Fruit fly (Drosophila melanogaster): ENCODE results near the gene fh.

The fh gene

DNA sequence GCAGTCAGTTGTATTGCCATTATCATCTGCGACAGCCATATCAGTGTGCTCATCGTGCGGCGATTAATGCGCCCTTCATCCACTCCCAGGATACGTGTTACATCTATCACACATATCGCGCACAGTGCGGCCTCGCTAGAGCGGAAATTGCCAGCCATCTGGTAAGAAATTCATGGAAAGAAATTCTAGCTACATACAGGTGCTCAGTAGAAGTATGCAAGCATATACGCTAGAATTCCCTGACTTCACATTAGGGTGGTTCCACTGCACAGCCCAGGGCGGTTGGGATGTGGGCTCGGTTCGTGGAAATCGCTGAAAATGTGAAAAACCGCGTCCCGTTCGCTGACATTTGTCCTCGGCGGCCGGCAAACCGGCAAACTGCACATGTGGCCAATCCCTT, 7.7 kb downstream of the fh start (continued):
- TF ChIP-seq vvl (GFP tag; IDR thresholded peaks at IDR 0.05) (peak; percentile 90), Spps (tag; optimal IDR thresholded peaks at IDR 0.05) (peak; percentile 31), tgo (GFP tag; IDR thresholded peaks at IDR 0.05) (peak; percentile 80), HLH3B (GFP tag; IDR thresholded peaks at IDR 0.05) (peak; percentile 88), CG17186 (GFP tag; optimal IDR thresholded peaks at IDR 0.05) (no peak), CG1233 (GFP tag; optimal IDR thresholded peaks at IDR 0.05) (peak; percentile 66), HLHmδ (GFP tag; optimal IDR thresholded peaks at IDR 0.05) (no peak), CG4707 (GFP tag; optimal IDR thresholded peaks at IDR 0.05) (peak; percentile 45), abd-A (tag; optimal IDR thresholded peaks at IDR 0.05) (no peak), Blimp-1 (GFP tag; optimal IDR thresholded peaks at IDR 0.05) (peak; percentile 67), CG2202 (tag; optimal IDR thresholded peaks at IDR 0.05) (peak; percentile 38), gsb (GFP tag; IDR thresholded peaks at IDR 0.05) (peak; percentile 60), sna (GFP tag; IDR thresholded peaks at IDR 0.05; ENCODE audit: partially characterized antibody) (no peak), ato (GFP tag; IDR thresholded peaks at IDR 0.05; ENCODE audit: partially characterized antibody) (no peak), sob (GFP tag; IDR thresholded peaks at IDR 0.05) (peak; percentile 85), CG12769 (tag; optimal IDR thresholded peaks at IDR 0.05) (no peak), vnd (GFP tag; IDR thresholded peaks at IDR 0.05; ENCODE audit: partially characterized antibody) (no peak), CG2120 (GFP tag; optimal IDR thresholded peaks at IDR 0.05) (peak; percentile 63), pnt (GFP tag; optimal IDR thresholded peaks at IDR 0.05) (peak; percentile 82), ap (GFP tag; IDR thresholded peaks at IDR 0.05) (peak; percentile 74), CG18599 (GFP tag; optimal IDR thresholded peaks at IDR 0.05) (peak; percentile 78), gfzf (GFP tag; optimal IDR thresholded peaks at IDR 0.05) (no peak), CG12219 (GFP tag; optimal IDR thresholded peaks at IDR 0.05) (peak; percentile 78), Max (GFP tag; optimal IDR thresholded peaks at IDR 0.05) (no peak), CG2116 (GFP tag; optimal IDR thresholded peaks at IDR 0.05) (peak; percentile 5), CG9817 (tag; optimal IDR thresholded peaks at IDR 0.05) (peak; percentile 51), CG10462 (GFP tag; optimal IDR thresholded peaks at IDR 0.05) (peak; percentile 37), CG14667 (GFP tag; IDR thresholded peaks at IDR 0.05) (peak; percentile 88), CG11560 (tag; IDR thresholded peaks at IDR 0.05) (peak; percentile 65; the same call in 2 of the 3 replicates), Bgb (GFP tag; IDR thresholded peaks at IDR 0.05; ENCODE audit: partially characterized antibody) (no peak), Sry-δ (GFP tag; optimal IDR thresholded peaks at IDR 0.05) (peak; percentile 39), CG32532 (GFP tag; IDR thresholded peaks at IDR 0.05) (peak; percentile 84), Neu2 (GFP tag; optimal IDR thresholded peaks at IDR 0.05; ENCODE audit: borderline replicate concordance) (no peak), CG4854 (GFP tag; optimal IDR thresholded peaks at IDR 0.05) (peak; percentile 58), CG15479 (GFP tag; optimal IDR thresholded peaks at IDR 0.05) (peak; percentile 25), CG16779 (GFP tag; IDR thresholded peaks at IDR 0.05) (peak; percentile 52; the same call in 1 of the 2 replicates), CG11085 (GFP tag; IDR thresholded peaks at IDR 0.05) (peak; percentile 75), CG18764 (GFP tag; optimal IDR thresholded peaks at IDR 0.05) (peak; percentile 13), slou (GFP tag; optimal IDR thresholded peaks at IDR 0.05) (no peak), CG34224 (GFP tag; IDR thresholded peaks at IDR 0.05; ENCODE audit: partially characterized antibody) (no peak), H2.0 (GFP tag; IDR thresholded peaks at IDR 0.05) (peak; percentile 86), CG13296 (GFP tag; optimal IDR thresholded peaks at IDR 0.05) (peak; percentile 50), pzg (GFP tag; optimal IDR thresholded peaks at IDR 0.05) (peak; percentile 10), CG17385 (GFP tag; optimal IDR thresholded peaks at IDR 0.05) (no peak), CG1602 (GFP tag; optimal IDR thresholded peaks at IDR 0.05) (peak; percentile 43), chif (GFP tag; optimal IDR thresholded peaks at IDR 0.05) (peak; percentile 28 to 82), emc (GFP tag; optimal IDR thresholded peaks at IDR 0.05) (no peak), CG17802 (tag; optimal IDR thresholded peaks at IDR 0.05) (peak; percentile 43), CG42726 (GFP tag; IDR thresholded peaks at IDR 0.05; ENCODE audit: partially characterized antibody) (no peak), Lim3 (GFP tag; IDR thresholded peaks at IDR 0.05) (peak; percentile 32; the same call in 1 of the 2 replicates)
